Worm (Caenorhabditis elegans): ENCODE measurements around the gene C34E10.12.

Gene C34E10.12

ce11 chrIII:5200349-5200748, 27.3 kb downstream of the C34E10.12 start:
- no peak for TF ChIP-seq ceh-83 (GFP tag; optimal IDR thresholded peaks at IDR 0.05)
- TF ChIP-seq elt-3 (tag; optimal IDR thresholded peaks at IDR 0.05), result no peak
- TF ChIP-seq drap-1 (GFP tag; optimal IDR thresholded peaks at IDR 0.05), result no peak
- no peak for TF ChIP-seq ces-1 (GFP tag; optimal IDR thresholded peaks at IDR 0.05)
- no peak for TF ChIP-seq bed-3 (GFP tag; optimal IDR thresholded peaks at IDR 0.05)
- no peak for TF ChIP-seq snpc-4 (tag; optimal IDR thresholded peaks at IDR 0.05)
- TF ChIP-seq nhr-237 (tag; optimal IDR thresholded peaks at IDR 0.05), result no peak
- TF ChIP-seq hlh-1 (tag; optimal IDR thresholded peaks at IDR 0.05), result no peak
- no peak for TF ChIP-seq flh-1 (GFP tag; optimal IDR thresholded peaks at IDR 0.05)
- TF ChIP-seq mep-1 (tag; optimal IDR thresholded peaks at IDR 0.05), result no peak
- no peak for TF ChIP-seq ceh-43 (GFP tag; optimal IDR thresholded peaks at IDR 0.05)
- TF ChIP-seq tbx-8 (GFP tag; optimal IDR thresholded peaks at IDR 0.05), result no peak
- no peak for TF ChIP-seq cnd-1 (tag; optimal IDR thresholded peaks at IDR 0.05)
- no peak for TF ChIP-seq elt-1 (tag; optimal IDR thresholded peaks at IDR 0.05; ENCODE audit: borderline replicate concordance, insufficient read depth)
- TF ChIP-seq nhr-76 (tag; optimal IDR thresholded peaks at IDR 0.05), result no peak
- TF ChIP-seq lsy-2 (tag; optimal IDR thresholded peaks at IDR 0.05), result no peak
- TF ChIP-seq lin-13 (tag; optimal IDR thresholded peaks at IDR 0.05), result no peak
- no peak for TF ChIP-seq ztf-11 (tag; optimal IDR thresholded peaks at IDR 0.05)

ce11 chrIII:5199577-5199976, 28.1 kb downstream of the C34E10.12 start, which contains the start of gene emb-8:
Gene emb-8, minus strand, starts transcription at chrIII:5199677.
- TF ChIP-seq snpc-4 (tag; optimal IDR thresholded peaks at IDR 0.05), result no peak
- TF ChIP-seq ham-2 (GFP tag; optimal IDR thresholded peaks at IDR 0.05), result no peak
- no peak for TF ChIP-seq pha-4 (tag; optimal IDR thresholded peaks at IDR 0.05)
- TF ChIP-seq cnd-1 (tag; optimal IDR thresholded peaks at IDR 0.05), result no peak
- no peak for TF ChIP-seq ceh-39 (tag; optimal IDR thresholded peaks at IDR 0.05)
- no peak for TF ChIP-seq unc-120 (tag; optimal IDR thresholded peaks at IDR 0.05; ENCODE audit: poor library complexity, severe bottlenecking)
- no peak for TF ChIP-seq ceh-83 (GFP tag; optimal IDR thresholded peaks at IDR 0.05)
- no peak for TF ChIP-seq nhr-28 (tag; optimal IDR thresholded peaks at IDR 0.05)
- no peak for TF ChIP-seq mls-2 (tag; optimal IDR thresholded peaks at IDR 0.05)
- TF ChIP-seq lsy-2 (tag; optimal IDR thresholded peaks at IDR 0.05), result no peak
- no peak for TF ChIP-seq zip-8 (tag; optimal IDR thresholded peaks at IDR 0.05)
- no peak for TF ChIP-seq blmp-1 (tag; optimal IDR thresholded peaks at IDR 0.05)
- no peak for TF ChIP-seq drap-1 (GFP tag; optimal IDR thresholded peaks at IDR 0.05)
- TF ChIP-seq hlh-1 (tag; optimal IDR thresholded peaks at IDR 0.05), result no peak
- no peak for TF ChIP-seq elt-3 (tag; optimal IDR thresholded peaks at IDR 0.05)
- TF ChIP-seq lin-13 (tag; optimal IDR thresholded peaks at IDR 0.05), result no peak
- no peak for TF ChIP-seq sem-2 (GFP tag; optimal IDR thresholded peaks at IDR 0.05)

- TF ChIP-seq ceh-43 (GFP tag; optimal IDR thresholded peaks at IDR 0.05) (no peak), mep-1 (tag; optimal IDR thresholded peaks at IDR 0.05) (peak; percentile 18)
Measured at ce11 chrIII:5196298-5197045, 31.2 kb downstream of the C34E10.12 start.

- TF ChIP-seq cnd-1 (tag; optimal IDR thresholded peaks at IDR 0.05) (no peak), elt-3 (tag; optimal IDR thresholded peaks at IDR 0.05) (no peak), nhr-12 (tag; optimal IDR thresholded peaks at IDR 0.05) (no peak), lin-13 (tag; optimal IDR thresholded peaks at IDR 0.05) (no peak), lsy-2 (tag; optimal IDR thresholded peaks at IDR 0.05) (no peak), snpc-4 (tag; optimal IDR thresholded peaks at IDR 0.05) (no peak), sptf-1 (tag; optimal IDR thresholded peaks at IDR 0.05) (no peak), sem-2 (GFP tag; optimal IDR thresholded peaks at IDR 0.05) (no peak), drap-1 (GFP tag; optimal IDR thresholded peaks at IDR 0.05) (no peak), ceh-39 (tag; optimal IDR thresholded peaks at IDR 0.05) (no peak), nhr-28 (tag; optimal IDR thresholded peaks at IDR 0.05) (no peak), ces-1 (GFP tag; optimal IDR thresholded peaks at IDR 0.05) (no peak), unc-62 (GFP tag; optimal IDR thresholded peaks at IDR 0.05) (no peak)
Measured at ce11 chrIII:5195690-5196089, 32.0 kb downstream of the C34E10.12 start, which contains the start of gene moc-6. Gene moc-6, plus strand, starts transcription at chrIII:5195990.

ce11 chrIII:5193266-5193665, 34.4 kb downstream of the C34E10.12 start:
- no peak for TF ChIP-seq lin-32 (GFP tag; optimal IDR thresholded peaks at IDR 0.05)
- peak; percentile 42 for TF ChIP-seq lsy-2 (tag; optimal IDR thresholded peaks at IDR 0.05)
- no peak for TF ChIP-seq zip-8 (tag; optimal IDR thresholded peaks at IDR 0.05)
- no peak for TF ChIP-seq ceh-43 (GFP tag; optimal IDR thresholded peaks at IDR 0.05)

Data from whole organism, mixed stage, embryonic.